Fruit fly (Drosophila melanogaster): ENCODE data around the gene Nup205.

The Nup205 gene

DNA sequence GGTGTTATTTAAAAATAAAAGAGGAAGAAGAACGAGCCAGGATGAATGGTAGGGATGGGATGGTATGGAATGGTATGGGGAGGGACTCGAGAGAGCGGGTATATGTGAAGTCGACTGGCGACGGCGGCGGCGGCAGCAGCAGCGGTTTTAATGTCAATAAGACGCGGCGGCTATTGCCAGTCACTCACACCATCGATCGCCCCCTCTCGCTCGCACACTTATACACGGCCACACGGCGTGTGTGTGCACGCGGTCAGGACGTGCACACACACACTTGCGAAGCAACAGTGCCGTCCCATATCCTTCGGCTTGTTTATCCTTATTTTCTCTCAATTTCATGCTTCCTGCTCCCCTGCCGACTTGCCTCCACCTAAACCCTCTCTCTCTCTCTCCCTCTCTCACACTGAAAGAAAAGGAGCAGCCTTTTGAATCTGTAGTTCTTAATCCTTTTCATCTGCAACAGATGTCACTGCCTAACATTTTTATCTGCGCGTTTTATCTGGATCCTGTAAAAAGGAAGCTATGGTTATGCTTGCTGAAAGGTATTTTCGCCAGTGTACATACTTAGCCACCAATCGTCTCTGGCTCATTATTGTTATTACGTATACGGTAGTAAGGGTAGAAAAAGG is 37.2 kb downstream of the Nup205 start (continued):
- peak; percentile 87 for TF ChIP-seq HmgZ (tag; optimal IDR thresholded peaks at IDR 0.05)
- peak; percentile 87 for TF ChIP-seq Rfx (GFP tag; IDR thresholded peaks at IDR 0.05)
- no peak for TF ChIP-seq Doc2 (GFP tag; IDR thresholded peaks at IDR 0.05)
- TF ChIP-seq Fer2 (tag; optimal IDR thresholded peaks at IDR 0.05), result peak; percentile 54
- TF ChIP-seq CG13775 (GFP tag; optimal IDR thresholded peaks at IDR 0.05), result peak; percentile 79
- TF ChIP-seq Fer1 (GFP tag; optimal IDR thresholded peaks at IDR 0.05), result peak; percentile 83
- TF ChIP-seq usp (GFP tag; optimal IDR thresholded peaks at IDR 0.05), result no peak
- TF ChIP-seq Ravus (GFP tag; IDR thresholded peaks at IDR 0.05), result peak; percentile 37
- peak; percentile 77 to 91 for TF ChIP-seq Pdp1 (GFP tag; optimal IDR thresholded peaks at IDR 0.05)
- peak; percentile 62 for TF ChIP-seq CG17802 (tag; optimal IDR thresholded peaks at IDR 0.05)
- TF ChIP-seq Neu2 (GFP tag; optimal IDR thresholded peaks at IDR 0.05; ENCODE audit: borderline replicate concordance), result peak; percentile 78
- peak; percentile 85 for TF ChIP-seq CG18619 (GFP tag; optimal IDR thresholded peaks at IDR 0.05)
- TF ChIP-seq Sry-β (GFP tag; optimal IDR thresholded peaks at IDR 0.05), result no peak
- TF ChIP-seq slp2 (GFP tag; optimal IDR thresholded peaks at IDR 0.05), result peak; percentile 81
- TF ChIP-seq Poxn (GFP tag; IDR thresholded peaks at IDR 0.05), result no peak; the same call in 1 of the 2 replicates
- TF ChIP-seq Adf1 (GFP tag; IDR thresholded peaks at IDR 0.05), result peak; percentile 70
- peak; percentile 88 for TF ChIP-seq CG12391 (tag; optimal IDR thresholded peaks at IDR 0.05)
- peak; percentile 79 for TF ChIP-seq PHDP (tag; optimal IDR thresholded peaks at IDR 0.05)
- TF ChIP-seq CG32767 (GFP tag; IDR thresholded peaks at IDR 0.05), result peak; percentile 70; the same call in 1 of the 2 replicates
- peak; percentile 90 for TF ChIP-seq CG8944 (GFP tag; optimal IDR thresholded peaks at IDR 0.05)
- TF ChIP-seq TFAM (GFP tag; optimal IDR thresholded peaks at IDR 0.05), result peak; percentile 31
- peak; percentile 71 for TF ChIP-seq BtbVII (GFP tag; optimal IDR thresholded peaks at IDR 0.05)
- peak; percentile 85 for TF ChIP-seq fd96Cb (tag; optimal IDR thresholded peaks at IDR 0.05)
- TF ChIP-seq CG17385 (GFP tag; optimal IDR thresholded peaks at IDR 0.05), result peak; percentile 75
- TF ChIP-seq CG2889 (GFP tag; IDR thresholded peaks at IDR 0.05), result peak; percentile 75
- peak; percentile 36 for TF ChIP-seq Sry-δ (GFP tag; optimal IDR thresholded peaks at IDR 0.05)
- peak; percentile 88 for TF ChIP-seq dysf (GFP tag; IDR thresholded peaks at IDR 0.05)
- TF ChIP-seq CG13624 (GFP tag; optimal IDR thresholded peaks at IDR 0.05), result peak; percentile 71
- TF ChIP-seq MESR4 (GFP tag; optimal IDR thresholded peaks at IDR 0.05), result peak; percentile 40
- TF ChIP-seq CG1024 (GFP tag; IDR thresholded peaks at IDR 0.05), result peak; percentile 65; the same call in 1 of the 2 replicates
- TF ChIP-seq lbe (GFP tag; optimal IDR thresholded peaks at IDR 0.05), result peak; percentile 45
- peak; percentile 52 for TF ChIP-seq CG15601 (tag; optimal IDR thresholded peaks at IDR 0.05)
- TF ChIP-seq Meics (GFP tag; optimal IDR thresholded peaks at IDR 0.05), result peak; percentile 82
- TF ChIP-seq CG17359 (tag; optimal IDR thresholded peaks at IDR 0.05), result peak; percentile 82
- TF ChIP-seq CG7963 (GFP tag; IDR thresholded peaks at IDR 0.05; ENCODE audit: partially characterized antibody), result no peak
- no peak for TF ChIP-seq mld (GFP tag; IDR thresholded peaks at IDR 0.05; ENCODE audit: partially characterized antibody)
- no peak for TF ChIP-seq h (optimal IDR thresholded peaks at IDR 0.05)
- TF ChIP-seq chm (GFP tag; IDR thresholded peaks at IDR 0.05), result peak; percentile 82
- peak; percentile 45; the same call in 1 of the 2 replicates for TF ChIP-seq Nf-YA (GFP tag; IDR thresholded peaks at IDR 0.05)
- peak; percentile 69 for TF ChIP-seq CG4282 (GFP tag; optimal IDR thresholded peaks at IDR 0.05)
- peak; percentile 41; the same call in 1 of the 2 replicates for TF ChIP-seq CG4360 (GFP tag; IDR thresholded peaks at IDR 0.05)
- TF ChIP-seq ase (GFP tag; IDR thresholded peaks at IDR 0.05), result peak; percentile 13; the same call in 1 of the 3 replicates
- peak; percentile 41; the same call in 1 of the 2 replicates for TF ChIP-seq Taf1 (GFP tag; IDR thresholded peaks at IDR 0.05)
- TF ChIP-seq CG17186 (GFP tag; optimal IDR thresholded peaks at IDR 0.05), result peak; percentile 23
- peak; percentile 78 for TF ChIP-seq CG12236 (GFP tag; optimal IDR thresholded peaks at IDR 0.05)
- TF ChIP-seq CG10462 (GFP tag; optimal IDR thresholded peaks at IDR 0.05), result peak; percentile 58
- TF ChIP-seq CG9932 (GFP tag; IDR thresholded peaks at IDR 0.05), result peak; percentile 79
- TF ChIP-seq zfh2 (GFP tag; optimal IDR thresholded peaks at IDR 0.05), result peak; percentile 79
- peak; percentile 90 for TF ChIP-seq CG7786 (GFP tag; optimal IDR thresholded peaks at IDR 0.05)
- TF ChIP-seq Dref (GFP tag; IDR thresholded peaks at IDR 0.05), result no peak

All from whole organism, embryonic.